Worm (Caenorhabditis elegans) whole organism, L1 larva: ENCODE measurements around the gene C35D10.8.

Experiments used
- alr-1 ChIP-seq: fragments of 200-800 bp; sonication (Bioruptor generic); optimal IDR thresholded peaks from 2 replicates; lab custom pipeline; 2018; ENCODE audit warnings: borderline replicate concordance, mild to moderate bottlenecking, missing genetic modification characterization, missing compliant biosample characterization
- blmp-1 ChIP-seq: fragments of 150-350 bp; optimal IDR thresholded peaks from 2 replicates; lab custom pipeline; 2014; ENCODE audit warnings: missing biosample characterization, missing genetic modification characterization
- ceh-63 ChIP-seq: fragments of 200-800 bp; sonication (Bioruptor generic); optimal IDR thresholded peaks from 2 replicates; lab custom pipeline; 2018; ENCODE audit warnings: mild to moderate bottlenecking, missing genetic modification characterization, missing compliant biosample characterization
- ceh-82 ChIP-seq, 3 experiments: fragments of 150-350 bp in 1 of 3; sonication (generic microtip) in 2 of 3; optimal IDR thresholded peaks; 2 replicates each; lab custom pipeline; 2014 to 2017; ENCODE audit warnings: missing biosample characterization in 3 of 3, missing genetic modification characterization in 3 of 3
- ceh-90 ChIP-seq: sonication (generic microtip); optimal IDR thresholded peaks from 2 replicates; lab custom pipeline; 2016; ENCODE audit warnings: missing genetic modification characterization, missing compliant biosample characterization
- dpl-1 ChIP-seq, 3 experiments: fragments of 150-350 bp in 2 of 3; sonication (generic microtip) in 1 of 3; optimal IDR thresholded peaks; 2 replicates each; lab custom pipeline; 2014 to 2017; ENCODE audit warnings: missing biosample characterization in 3 of 3, missing genetic modification characterization in 3 of 3, missing genetic modification reagents in 3 of 3
- dsc-1 ChIP-seq: sonication (generic microtip); optimal IDR thresholded peaks from 2 replicates; lab custom pipeline; 2016; ENCODE audit warnings: mild to moderate bottlenecking, missing genetic modification characterization, missing compliant biosample characterization
- efl-1 ChIP-seq, 4 experiments: fragments of 150-350 bp; optimal IDR thresholded peaks in 3 of 4; peaks in 1 of 4; 1 replicate in 1 of 4; 2 replicates in 3 of 4; lab custom pipeline; 2014; ENCODE audit warnings: missing biosample characterization in 2 of 4, missing genetic modification characterization in 2 of 4, missing genetic modification reagents in 2 of 4
- egl-13 ChIP-seq: sonication (generic microtip); optimal IDR thresholded peaks from 2 replicates; lab custom pipeline; 2016; ENCODE audit warnings: missing genotype, missing genetic modification reagents, missing genetic modification characterization, missing compliant biosample characterization
- elt-3 ChIP-seq, 6 experiments: fragments of 150-350 bp in 1 of 6; sonication (generic microtip); optimal IDR thresholded peaks; 2 replicates each; lab custom pipeline; 2017 to 2018; ENCODE audit warnings: missing biosample characterization in 6 of 6, missing genetic modification characterization in 6 of 6, inconsistent platforms in 1 of 6
- ets-5 ChIP-seq: fragments of 200-800 bp; sonication (Bioruptor generic); IDR thresholded peaks from 2 replicates; pipeline ENCODE4 v1.3.6; 2022; ENCODE audit warnings: missing genetic modification characterization, missing compliant biosample characterization
- fkh-10 ChIP-seq: sonication (generic microtip); optimal IDR thresholded peaks from 2 replicates; lab custom pipeline; 2017; ENCODE audit warnings: missing biosample characterization, missing genetic modification reagents, missing genetic modification characterization
- fkh-4 ChIP-seq: sonication (generic microtip); optimal IDR thresholded peaks from 2 replicates; lab custom pipeline; 2016; ENCODE audit warnings: missing compliant biosample characterization, missing genetic modification characterization, borderline replicate concordance
- fkh-8 ChIP-seq: sonication (generic microtip); optimal IDR thresholded peaks from 2 replicates; lab custom pipeline; 2016; ENCODE audit warnings: mild to moderate bottlenecking, missing genetic modification characterization, missing compliant biosample characterization
- fos-1 ChIP-seq: fragments of 150-350 bp; optimal IDR thresholded peaks from 2 replicates; lab custom pipeline; 2014; ENCODE audit warnings: missing biosample characterization, missing genetic modification characterization
- isw-1 ChIP-seq: fragments of 200-800 bp; sonication (Bioruptor generic); IDR thresholded peaks from 2 replicates; pipeline ENCODE4 v1.3.6; 2022; ENCODE audit warnings: missing genetic modification characterization, missing compliant biosample characterization
- jun-1 ChIP-seq: fragments of 150-350 bp; optimal IDR thresholded peaks from 2 replicates; lab custom pipeline; 2014; ENCODE audit warnings: missing biosample characterization, missing genetic modification reagents, missing genetic modification characterization
- lin-13 ChIP-seq: fragments of 150-350 bp; optimal IDR thresholded peaks from 2 replicates; lab custom pipeline; 2014; ENCODE audit warnings: missing biosample characterization, missing genetic modification reagents, missing genetic modification characterization
- lin-14 ChIP-seq: fragments of 200-800 bp; sonication (Bioruptor generic); optimal IDR thresholded peaks from 2 replicates; lab custom pipeline; 2018; ENCODE audit warnings: mild to moderate bottlenecking, missing genetic modification characterization, moderate library complexity, missing compliant biosample characterization
- lin-35 ChIP-seq, 2 experiments: fragments of 150-350 bp; optimal IDR thresholded peaks; 2 replicates each; lab custom pipeline; 2014; ENCODE audit warnings: missing biosample characterization in 2 of 2, missing genetic modification characterization in 2 of 2, missing genetic modification reagents in 2 of 2
- lin-39 ChIP-seq: fragments of 150-350 bp; optimal IDR thresholded peaks from 2 replicates; lab custom pipeline; 2014; ENCODE audit warnings: missing biosample characterization, missing genetic modification reagents, missing genetic modification characterization
- lir-3 ChIP-seq: sonication (generic microtip); optimal IDR thresholded peaks from 2 replicates; lab custom pipeline; 2016; ENCODE audit warnings: mild to moderate bottlenecking, missing genetic modification characterization, moderate library complexity, missing compliant biosample characterization; ENCODE audit not compliant: poor library complexity
- lsy-2 ChIP-seq, 2 experiments: fragments of 150-350 bp; optimal IDR thresholded peaks; 2 replicates each; lab custom pipeline; 2014; ENCODE audit warnings: missing biosample characterization in 2 of 2, missing genetic modification characterization in 2 of 2
- mdl-1 ChIP-seq, 2 experiments: fragments of 150-350 bp; optimal IDR thresholded peaks; 2 replicates each; lab custom pipeline; 2014 to 2017; ENCODE audit warnings: missing biosample characterization in 2 of 2, missing genetic modification characterization in 2 of 2, inconsistent platforms in 1 of 2
- mef-2 ChIP-seq: fragments of 150-350 bp; optimal IDR thresholded peaks from 2 replicates; lab custom pipeline; 2014; ENCODE audit warnings: missing biosample characterization, missing genetic modification characterization
- mep-1 ChIP-seq: fragments of 150-350 bp; optimal IDR thresholded peaks from 2 replicates; lab custom pipeline; 2014; ENCODE audit warnings: missing biosample characterization, missing genetic modification characterization
- nhr-12 ChIP-seq: sonication (generic microtip); optimal IDR thresholded peaks from 2 replicates; lab custom pipeline; 2017; ENCODE audit warnings: missing biosample characterization, missing genetic modification characterization
- nhr-237 ChIP-seq: fragments of 150-350 bp; optimal IDR thresholded peaks from 2 replicates; lab custom pipeline; 2014; ENCODE audit warnings: missing biosample characterization, missing genetic modification characterization
- nhr-28 ChIP-seq: fragments of 150-350 bp; optimal IDR thresholded peaks from 2 replicates; lab custom pipeline; 2014; ENCODE audit warnings: missing biosample characterization, missing genetic modification characterization
- nhr-47 ChIP-seq: sonication (generic microtip); optimal IDR thresholded peaks from 2 replicates; lab custom pipeline; 2016; ENCODE audit warnings: mild to moderate bottlenecking, missing genetic modification characterization, moderate library complexity, missing compliant biosample characterization
- snpc-4 ChIP-seq: fragments of 150-350 bp; optimal IDR thresholded peaks from 2 replicates; lab custom pipeline; 2014; ENCODE audit warnings: missing biosample characterization, missing genetic modification characterization
- sox-4 ChIP-seq: sonication (generic microtip); optimal IDR thresholded peaks from 2 replicates; lab custom pipeline; 2016; ENCODE audit warnings: missing genetic modification characterization, missing compliant biosample characterization
- sup-37 ChIP-seq: fragments of 200-800 bp; sonication (Bioruptor generic); optimal IDR thresholded peaks from 2 replicates; lab custom pipeline; 2018; ENCODE audit warnings: mild to moderate bottlenecking, missing genetic modification characterization, missing compliant biosample characterization
- swsn-7 ChIP-seq: sonication (generic microtip); optimal IDR thresholded peaks from 2 replicates; lab custom pipeline; 2016; ENCODE audit warnings: missing genetic modification characterization, missing compliant biosample characterization
- unc-130 ChIP-seq: fragments of 150-350 bp; optimal IDR thresholded peaks from 2 replicates; lab custom pipeline; 2017; ENCODE audit warnings: missing biosample characterization, missing genetic modification characterization, inconsistent platforms
- unc-30 ChIP-seq: sonication (generic microtip); optimal IDR thresholded peaks from 2 replicates; lab custom pipeline; 2017; ENCODE audit warnings: missing biosample characterization, missing genetic modification characterization
- unc-86 ChIP-seq: sonication (generic microtip); optimal IDR thresholded peaks from 2 replicates; lab custom pipeline; 2016; ENCODE audit warnings: missing genetic modification characterization, missing compliant biosample characterization
- unc-98 ChIP-seq: fragments of 200-800 bp; sonication (Bioruptor generic); IDR thresholded peaks from 2 replicates; pipeline ENCODE4 v1.3.6; 2022; ENCODE audit warnings: missing genetic modification characterization, missing compliant biosample characterization
- zag-1 ChIP-seq: fragments of 150-350 bp; optimal IDR thresholded peaks from 2 replicates; lab custom pipeline; 2014; ENCODE audit warnings: missing biosample characterization, missing genetic modification characterization
- ztf-4 ChIP-seq: fragments of 150-350 bp; optimal IDR thresholded peaks from 2 replicates; lab custom pipeline; 2014; ENCODE audit warnings: missing biosample characterization, missing genetic modification characterization

C35D10.8 gene

DNA sequence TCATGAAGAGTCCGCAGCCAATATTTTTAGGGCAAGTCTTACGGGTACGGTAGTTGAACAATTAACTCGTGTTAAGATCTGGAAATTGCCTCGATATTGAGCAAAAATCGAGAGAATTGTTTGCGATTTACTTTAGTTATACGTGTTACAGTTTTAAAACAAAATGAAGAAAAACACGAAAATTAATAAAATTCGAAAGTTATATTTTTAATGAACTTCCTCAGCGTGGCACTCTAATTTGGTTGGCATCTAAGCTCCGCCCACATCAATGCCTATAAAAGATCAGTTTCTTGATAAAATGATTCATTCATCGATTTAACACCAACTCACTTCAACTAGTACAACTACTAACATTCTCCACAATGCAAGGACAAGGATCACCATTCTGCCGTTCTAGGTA lies 15.5 kb downstream of the C35D10.8 start, which contains the start of gene gipc-1:
TSS of gene gipc-1 (plus strand) at position 301 of the 400 bp plus-strand sequence.
- TF ChIP-seq fkh-10 (GFP tag; lab: Kevin White, UChicago) (no peak), unc-30 (tag; lab: Kevin White, UChicago) (no peak), ceh-90 (tag; lab: Kevin White, UChicago) (no peak), nhr-28 (tag; lab: Kevin White, UChicago) (no peak), elt-3 (tag; optimal IDR thresholded peaks at IDR 0.05; lab: Kevin White, UChicago) (no peak)
- TF ChIP-seq, all 84 proteins: peak for 0

DNA sequence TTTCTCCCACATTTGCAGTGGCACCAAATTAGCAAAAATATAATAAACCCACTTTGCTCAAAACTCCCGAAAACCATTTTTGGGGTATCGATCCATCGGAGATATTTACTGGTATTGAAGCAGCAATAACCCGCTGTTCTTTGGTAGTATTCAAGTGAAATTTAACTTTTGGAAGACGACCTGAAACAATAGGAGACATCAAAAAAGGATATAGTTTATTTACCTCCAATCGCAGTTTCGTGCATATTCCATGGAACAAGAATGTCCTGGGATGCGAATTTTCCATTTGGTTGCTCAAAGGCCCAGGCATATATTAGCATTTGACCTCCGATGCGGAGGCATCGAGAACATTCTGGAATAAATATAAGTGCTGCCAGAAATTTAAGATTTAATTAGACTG lies 18.4 kb downstream of the C35D10.8 start:
- TF ChIP-seq alr-1 (tag; lab: Kevin White, UChicago) (no peak), sox-4 (no peak), lin-35 (GFP tag; optimal IDR thresholded peaks at IDR 0.05; lab: Kevin White, UChicago) (no peak), zag-1 (no peak), fos-1 (no peak), mdl-1 (tag; optimal IDR thresholded peaks at IDR 0.05; lab: Kevin White, UChicago) (no peak), jun-1 (tag; lab: Kevin White, UChicago) (no peak), blmp-1 (tag; lab: Kevin White, UChicago) (no peak), mef-2 (tag; lab: Kevin White, UChicago) (no peak), lin-13 (no peak), snpc-4 (tag; lab: Kevin White, UChicago) (no peak), fkh-4 (no peak), isw-1 (GFP tag; lab: Robert Waterston, UW) (no peak), nhr-12 (tag; lab: Kevin White, UChicago) (no peak), elt-3 (tag; optimal IDR thresholded peaks at IDR 0.05; lab: Kevin White, UChicago) (no peak)

ce11 chrIII:4874671-4875070 lies 19.7 kb downstream of the C35D10.8 start, which contains the start of gene C35D10.12:
C35D10.12 (minus strand) TSS chrIII:4874771.
- no peak for TF ChIP-seq unc-98 (GFP tag; lab: Robert Waterston, UW)
- no peak for TF ChIP-seq ceh-63 (GFP tag; lab: Kevin White, UChicago)
- TF ChIP-seq alr-1 (tag; lab: Kevin White, UChicago) = no peak
- TF ChIP-seq mep-1 (tag; lab: Kevin White, UChicago) = no peak
- TF ChIP-seq unc-130 (tag; lab: Kevin White, UChicago) = no peak
- TF ChIP-seq efl-1 (optimal IDR thresholded peaks at IDR 0.05; lab: Kevin White, UChicago) = no peak
- TF ChIP-seq efl-1 (GFP tag; optimal IDR thresholded peaks at IDR 0.05 in 1 of 2; lab: Kevin White, UChicago) = peak in 1 of 2 experiments; percentile 31
- TF ChIP-seq lin-39 (tag; lab: Kevin White, UChicago) = no peak
- TF ChIP-seq lir-3 (tag; lab: Kevin White, UChicago) = no peak

DNA sequence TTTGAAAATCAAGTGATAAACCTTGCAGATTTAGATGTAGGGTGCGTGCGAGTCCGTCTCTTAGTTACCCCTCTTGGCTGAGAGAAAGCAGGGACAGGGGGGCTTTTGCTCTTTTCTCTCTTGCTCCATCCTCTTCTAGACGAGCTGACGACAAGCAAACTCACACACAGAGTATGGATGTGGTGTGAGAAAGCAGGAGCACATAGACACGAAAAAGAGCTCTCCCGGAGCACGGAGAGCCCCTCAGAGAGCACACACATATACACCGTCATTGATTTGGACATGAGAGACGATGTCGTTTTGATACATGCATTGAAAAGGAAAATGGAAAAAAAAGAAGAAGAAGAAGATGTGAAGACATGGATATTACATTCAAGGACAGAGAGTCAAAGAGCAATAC lies 20.6 kb downstream of the C35D10.8 start:
- TF ChIP-seq unc-86 (tag; lab: Kevin White, UChicago) (peak; percentile 50), ets-5 (no peak), lsy-2 (tag; optimal IDR thresholded peaks at IDR 0.05; lab: Kevin White, UChicago) (peak in 1 of 2 experiments; percentile 7), fos-1 (no peak), sup-37 (no peak), nhr-237 (tag; lab: Kevin White, UChicago) (no peak), efl-1 (optimal IDR thresholded peaks at IDR 0.05; lab: Kevin White, UChicago) (peak; percentile 2 to 34), efl-1 (GFP tag; optimal IDR thresholded peaks at IDR 0.05 in 1 of 2; lab: Kevin White, UChicago) (peak in 1 of 2 experiments; percentile 62), egl-13 (peak; percentile 47), lin-14 (GFP tag; lab: Kevin White, UChicago) (peak; percentile 61), ztf-4 (no peak), dsc-1 (peak; percentile 56), dpl-1 (GFP tag; optimal IDR thresholded peaks at IDR 0.05; lab: Kevin White, UChicago) (peak in 1 of 3 experiments; percentile 40), mep-1 (tag; lab: Kevin White, UChicago) (peak; percentile 38), nhr-47 (peak; percentile 3), ceh-82 (tag; optimal IDR thresholded peaks at IDR 0.05; lab: Kevin White, UChicago) (peak in 2 of 3 experiments; percentile 3 to 6), fkh-8 (tag; lab: Kevin White, UChicago) (peak; percentile 77), swsn-7 (peak; percentile 2), lin-35 (GFP tag; optimal IDR thresholded peaks at IDR 0.05; lab: Kevin White, UChicago) (peak in 1 of 2 experiments; percentile 20), fkh-10 (GFP tag; lab: Kevin White, UChicago) (peak; percentile 42)
